Worm (Caenorhabditis elegans): Measurements from ENCODE around the gene lys-8.

ce11 chrII:5599326-5600044, 13.5 kb downstream of the lys-8 start, which contains the start of gene C17G10.10:
- TF ChIP-seq ztf-23 (GFP tag; IDR thresholded peaks at IDR 0.05) = no peak
- TF ChIP-seq flt-1 (GFP tag; IDR thresholded peaks at IDR 0.05) = no peak
- no peak for TF ChIP-seq med-1 (GFP tag; optimal IDR thresholded peaks at IDR 0.05; ENCODE audit: insufficient read depth)
- TF ChIP-seq ztf-29 (GFP tag; IDR thresholded peaks at IDR 0.05) = no peak
- TF ChIP-seq klf-2 (GFP tag; conservative IDR thresholded peaks at IDR 0.05) = no peak
- TF ChIP-seq T22C8.4 (GFP tag; IDR thresholded peaks at IDR 0.05) = no peak
- no peak for TF ChIP-seq tab-1 (GFP tag; IDR thresholded peaks at IDR 0.05)
